Fruit fly (Drosophila melanogaster): ENCODE results near the gene Uros1.
A peak's percentile ranks its signal among the peaks of the same experiment; 100 is the strongest.

Gene Uros1

DNA sequence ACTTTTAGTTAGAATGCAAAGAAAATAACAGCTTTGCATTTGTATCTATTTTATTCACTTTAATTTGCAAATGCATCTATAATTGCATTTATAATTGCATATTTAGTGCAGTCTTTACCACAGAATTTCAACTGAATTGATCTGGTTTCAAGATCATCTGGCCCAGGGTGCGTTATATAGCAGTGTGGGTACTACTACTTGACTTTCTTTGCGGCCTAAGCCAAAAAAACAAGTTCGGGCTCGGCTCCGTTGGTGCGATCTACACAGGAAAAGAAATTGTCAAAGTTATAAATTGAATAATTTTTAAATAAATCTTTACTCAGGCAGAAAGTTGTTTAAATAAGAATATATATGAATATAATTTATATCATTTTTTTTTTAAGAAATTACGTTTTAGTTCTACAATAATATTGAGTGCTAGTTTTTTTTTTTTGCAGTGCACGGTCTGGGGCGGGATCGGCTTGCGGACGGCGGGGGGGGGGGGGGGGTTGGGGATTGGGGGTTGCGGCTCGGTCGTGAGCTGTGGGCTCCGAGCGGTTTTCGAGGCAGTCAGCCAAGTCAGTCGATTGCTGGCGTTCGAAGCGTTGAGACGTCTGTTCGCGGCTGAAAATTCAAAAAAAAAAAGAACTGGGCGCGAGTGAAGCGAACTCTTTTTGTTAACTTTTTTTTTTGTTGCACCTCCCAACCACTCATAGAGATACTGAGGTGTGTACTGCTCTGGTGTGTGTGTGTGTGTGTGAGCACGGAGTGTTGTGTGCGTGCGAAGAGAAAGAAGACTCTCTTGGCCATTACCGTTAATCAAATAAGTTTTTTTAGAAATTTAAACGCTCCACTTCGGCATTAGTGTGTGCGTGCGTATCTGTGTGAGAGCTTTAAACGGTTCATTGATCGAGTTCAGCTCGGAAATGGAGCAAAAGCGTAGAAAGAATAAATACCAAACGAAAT, 36.2 kb downstream of the Uros1 start (continued):
- TF ChIP-seq Vsx1 (GFP tag; optimal IDR thresholded peaks at IDR 0.05) (peak; percentile 59), jumu (GFP tag; optimal IDR thresholded peaks at IDR 0.05) (peak; percentile 16), Sry-δ (GFP tag; optimal IDR thresholded peaks at IDR 0.05) (no peak), Rfx (GFP tag; IDR thresholded peaks at IDR 0.05) (peak; percentile 86), eyg (GFP tag; optimal IDR thresholded peaks at IDR 0.05) (no peak), CG1602 (GFP tag; optimal IDR thresholded peaks at IDR 0.05) (peak; percentile 52), fd3F (GFP tag; optimal IDR thresholded peaks at IDR 0.05) (peak; percentile 72), Adf1 (GFP tag; IDR thresholded peaks at IDR 0.05) (peak; percentile 34; the same call in 1 of the 2 replicates), Antp (GFP tag; optimal IDR thresholded peaks at IDR 0.05) (peak; percentile 4), lilli (GFP tag; optimal IDR thresholded peaks at IDR 0.05) (peak; percentile 40), CG32532 (GFP tag; IDR thresholded peaks at IDR 0.05) (peak; percentile 88), Hand (GFP tag; optimal IDR thresholded peaks at IDR 0.05) (peak; percentile 56), disco-r (GFP tag; optimal IDR thresholded peaks at IDR 0.05) (no peak), CG14667 (GFP tag; IDR thresholded peaks at IDR 0.05) (peak; percentile 82), slp2 (GFP tag; optimal IDR thresholded peaks at IDR 0.05) (no peak), Sox102F (GFP tag; optimal IDR thresholded peaks at IDR 0.05) (peak; percentile 76), CG6854 (GFP tag; optimal IDR thresholded peaks at IDR 0.05) (peak; percentile 77), chif (GFP tag; optimal IDR thresholded peaks at IDR 0.05) (peak in 1 of 2 experiments; percentile 52), hb (GFP tag; IDR thresholded peaks at IDR 0.05; ENCODE audit: partially characterized antibody) (no peak), H2.0 (GFP tag; IDR thresholded peaks at IDR 0.05) (peak; percentile 72), Dref (GFP tag; IDR thresholded peaks at IDR 0.05) (peak; percentile 4; the same call in 1 of the 2 replicates), NfI (GFP tag; optimal IDR thresholded peaks at IDR 0.05) (peak; percentile 80), CG11723 (GFP tag; optimal IDR thresholded peaks at IDR 0.05) (peak; percentile 66), CG15479 (GFP tag; optimal IDR thresholded peaks at IDR 0.05) (no peak), Nf-YA (GFP tag; IDR thresholded peaks at IDR 0.05) (peak; percentile 63; the same call in 1 of the 2 replicates), seq (GFP tag; IDR thresholded peaks at IDR 0.05) (peak; percentile 57), Optix (GFP tag; IDR thresholded peaks at IDR 0.05) (peak; percentile 73; the same call in 2 of the 3 replicates), CG8281 (tag; optimal IDR thresholded peaks at IDR 0.05) (peak; percentile 68), ci (GFP tag; IDR thresholded peaks at IDR 0.05) (peak; percentile 92), Dip3 (GFP tag; optimal IDR thresholded peaks at IDR 0.05) (peak; percentile 46), Ets65A (GFP tag) (peak; percentile 87), al (GFP tag; IDR thresholded peaks at IDR 0.05) (peak; percentile 77; the same call in 1 of the 2 replicates), CG6654 (GFP tag; optimal IDR thresholded peaks at IDR 0.05) (peak; percentile 57), HHEX (GFP tag; optimal IDR thresholded peaks at IDR 0.05) (peak; percentile 80), CG8290 (GFP tag; optimal IDR thresholded peaks at IDR 0.05) (peak; percentile 26), CG8290 (tag; optimal IDR thresholded peaks at IDR 0.05) (peak in 1 of 2 experiments; percentile 14), CG6254 (GFP tag; optimal IDR thresholded peaks at IDR 0.05) (peak; percentile 66), CG12391 (tag; optimal IDR thresholded peaks at IDR 0.05) (peak; percentile 87), CG15696 (tag; optimal IDR thresholded peaks at IDR 0.05) (peak; percentile 77), sd (tag; optimal IDR thresholded peaks at IDR 0.05) (no peak), ato (GFP tag; IDR thresholded peaks at IDR 0.05; ENCODE audit: partially characterized antibody) (no peak), Side (GFP tag; optimal IDR thresholded peaks at IDR 0.05) (peak; percentile 4), Doc2 (GFP tag; IDR thresholded peaks at IDR 0.05) (0 out of 2 replicates have a peak, but pooled peaks have one; percentile 7), fd64A (GFP tag; optimal IDR thresholded peaks at IDR 0.05) (peak; percentile 40), CG12769 (tag; optimal IDR thresholded peaks at IDR 0.05) (no peak), cwo (GFP tag; optimal IDR thresholded peaks at IDR 0.05) (peak; percentile 77), vfl (GFP tag; optimal IDR thresholded peaks at IDR 0.05) (no peak), dmrt11E (tag; optimal IDR thresholded peaks at IDR 0.05) (peak; percentile 82)

All from whole organism, embryonic.